Worm (Caenorhabditis elegans) whole organism, L4/young adult: ENCODE measurements around the gene nft-1.

Experiments
- W03F9.2 ChIP-seq: fragments of 150-350 bp; optimal IDR thresholded peaks from 2 replicates; lab custom pipeline; 2014; ENCODE audit warnings: missing biosample characterization, missing genetic modification characterization
- dao-5 ChIP-seq: sonication (generic microtip); optimal IDR thresholded peaks from 2 replicates; lab custom pipeline; 2016; ENCODE audit warnings: missing genotype, missing genetic modification characterization, moderate library complexity, missing compliant biosample characterization
- him-1 ChIP-seq: sonication (generic microtip); optimal IDR thresholded peaks from 2 replicates; lab custom pipeline; 2016; ENCODE audit warnings: missing genotype, missing genetic modification reagents, missing genetic modification characterization, missing compliant biosample characterization

DNA sequence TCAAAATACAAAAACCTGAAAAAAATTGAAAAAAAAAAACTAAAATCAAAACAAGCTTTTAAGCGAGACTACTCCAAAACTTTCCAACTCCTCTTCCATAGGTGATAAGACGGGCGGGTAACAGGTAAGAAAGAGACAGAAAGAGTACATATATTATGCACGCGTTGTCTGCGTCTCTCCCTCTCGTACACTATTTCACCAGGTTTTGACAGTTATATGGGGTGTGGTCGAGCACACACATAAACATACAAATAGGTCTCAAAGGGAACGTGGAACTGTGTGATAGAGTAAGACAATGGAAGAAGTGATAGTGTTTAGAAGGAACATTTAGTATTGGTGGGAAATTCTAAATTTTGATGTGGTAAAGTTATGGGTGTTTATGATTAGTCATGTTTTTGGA is 42.1 kb upstream of the nft-1 start:
- TF ChIP-seq dao-5 (no peak), him-1 (no peak), W03F9.2 (tag; lab: Kevin White, UChicago) (peak; percentile 41)
